Fruit fly (Drosophila melanogaster): ENCODE data around the gene moon.
A peak's percentile ranks its signal among the peaks of the same experiment; 100 is the strongest.

DNA sequence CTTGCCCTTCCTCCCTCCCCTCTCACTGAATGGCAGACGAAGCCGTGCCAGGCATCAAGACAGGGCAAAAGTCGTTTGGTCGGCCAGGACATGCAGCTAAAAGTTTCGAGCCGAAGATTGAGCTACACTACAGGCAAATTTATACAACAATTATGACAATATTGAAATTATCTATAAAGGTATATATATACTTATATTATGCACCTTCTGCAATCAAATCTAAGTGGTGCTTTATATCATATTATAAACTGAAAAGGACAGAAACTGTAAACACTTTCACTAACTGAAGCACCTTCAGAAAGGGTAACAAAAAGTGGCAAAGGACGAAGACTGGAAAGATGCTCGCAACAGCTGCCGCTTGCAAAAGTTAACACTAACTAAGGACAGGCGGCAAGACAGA, 3.6 kb upstream of the moon start:
- TF ChIP-seq CG8301 (tag; optimal IDR thresholded peaks at IDR 0.05) (no peak), CG34367 (tag; optimal IDR thresholded peaks at IDR 0.05) (peak; percentile 15), CG14655 (GFP tag; optimal IDR thresholded peaks at IDR 0.05) (peak; percentile 21), CG15710 (tag; optimal IDR thresholded peaks at IDR 0.05) (peak; percentile 21), CG8159 (tag; optimal IDR thresholded peaks at IDR 0.05) (peak; percentile 59), Ets98B (GFP tag; IDR thresholded peaks at IDR 0.05) (no peak)

All from whole organism, pupa.